Fruit fly (Drosophila melanogaster) whole organism, embryonic: ENCODE measurements around the gene CG5644.
A peak's percentile ranks its signal among the peaks of the same experiment; 100 is the strongest.

ENCODE experiments used
- CG10274 ChIP-seq: fragments of 200-800 bp; sonication (Bioruptor generic); optimal IDR thresholded peaks from 3 replicates; lab custom pipeline; 2017; ENCODE audit warnings: missing biosample characterization, mild to moderate bottlenecking, missing genetic modification characterization
- CG11085 ChIP-seq: fragments of 200-800 bp; sonication (Bioruptor generic); IDR thresholded peaks from 2 replicates; pipeline ENCODE4 v1.3.6; 2022; ENCODE audit warnings: missing biosample characterization, missing genetic modification characterization
- CG11560 ChIP-seq: fragments of 200-800 bp; sonication (Bioruptor generic); IDR thresholded peaks from 3 replicates; pipeline ENCODE4 v1.3.6; 2022; ENCODE audit warnings: missing biosample characterization, missing genetic modification characterization
- CG12236 ChIP-seq: fragments of 200-800 bp; sonication (Bioruptor generic); optimal IDR thresholded peaks from 2 replicates; lab custom pipeline; 2016; ENCODE audit warnings: missing biosample characterization, missing genetic modification characterization
- CG12744 ChIP-seq: fragments of 200-800 bp; sonication (Bioruptor generic); optimal IDR thresholded peaks from 2 replicates; lab custom pipeline; 2016; ENCODE audit warnings: missing biosample characterization, missing genetic modification characterization
- CG14014 ChIP-seq: fragments of 200-800 bp; sonication (Bioruptor generic); IDR thresholded peaks from 2 replicates; pipeline ENCODE4 v1.3.6; 2022; ENCODE audit warnings: missing biosample characterization, missing genetic modification characterization
- CG14860 ChIP-seq: fragments of 200-800 bp; sonication (Bioruptor generic); IDR thresholded peaks from 3 replicates; pipeline ENCODE4 v1.3.6; 2022; ENCODE audit warnings: missing biosample characterization, missing genetic modification characterization; ENCODE audit not compliant: partially characterized antibody
- CG15073 ChIP-seq: fragments of 200-800 bp; sonication (Bioruptor generic); optimal IDR thresholded peaks from 2 replicates; lab custom pipeline; 2016; ENCODE audit warnings: missing biosample characterization, missing genetic modification characterization
- CG15696 ChIP-seq: fragments of 200-800 bp; sonication (Bioruptor generic); optimal IDR thresholded peaks from 2 replicates; lab custom pipeline; 2019; ENCODE audit warnings: missing biosample characterization, mild to moderate bottlenecking, missing genetic modification characterization, moderate library complexity
- CG1602 ChIP-seq: fragments of 200-800 bp; sonication (Bioruptor generic); optimal IDR thresholded peaks from 3 replicates; lab custom pipeline; 2016; ENCODE audit warnings: missing biosample characterization, missing genetic modification characterization
- CG16863 ChIP-seq: fragments of 200-800 bp; sonication (Bioruptor generic); optimal IDR thresholded peaks from 3 replicates; lab custom pipeline; 2016; ENCODE audit warnings: missing biosample characterization, missing genetic modification characterization
- CG1792 ChIP-seq: fragments of 200-800 bp; sonication (Bioruptor generic); optimal IDR thresholded peaks from 2 replicates; lab custom pipeline; 2016; ENCODE audit warnings: missing biosample characterization, missing genetic modification characterization
- CG1832 ChIP-seq: fragments of 200-800 bp; sonication (Bioruptor generic); optimal IDR thresholded peaks from 2 replicates; lab custom pipeline; 2017; ENCODE audit warnings: missing biosample characterization, mild to moderate bottlenecking, missing genetic modification characterization, inconsistent platforms
- CG18476 ChIP-seq: fragments of 200-800 bp; sonication (Bioruptor generic); optimal IDR thresholded peaks from 2 replicates; lab custom pipeline; 2016; ENCODE audit warnings: missing biosample characterization, mild to moderate bottlenecking, missing genetic modification characterization
- CG5245 ChIP-seq: fragments of 200-800 bp; sonication (Bioruptor generic); optimal IDR thresholded peaks from 3 replicates; lab custom pipeline; 2016; ENCODE audit warnings: missing biosample characterization, missing genetic modification characterization
- CG6654 ChIP-seq: fragments of 200-800 bp; sonication (Bioruptor generic); optimal IDR thresholded peaks from 2 replicates; lab custom pipeline; 2017; ENCODE audit warnings: missing biosample characterization, mild to moderate bottlenecking, missing genetic modification characterization
- CG6683 ChIP-seq: fragments of 200-800 bp; sonication (Bioruptor generic); optimal IDR thresholded peaks from 2 replicates; lab custom pipeline; 2017; ENCODE audit warnings: missing biosample characterization, mild to moderate bottlenecking, missing genetic modification characterization, missing genetic modification reagents
- CG7556 ChIP-seq: fragments of 200-800 bp; sonication (Bioruptor generic); optimal IDR thresholded peaks from 2 replicates; lab custom pipeline; 2017; ENCODE audit warnings: missing biosample characterization, mild to moderate bottlenecking, missing genetic modification characterization
- CG9797 ChIP-seq: fragments of 200-800 bp; sonication (Bioruptor generic); optimal IDR thresholded peaks from 3 replicates; lab custom pipeline; 2018; ENCODE audit warnings: missing biosample characterization, mild to moderate bottlenecking, missing genetic modification characterization
- CHES-1-like ChIP-seq: fragments of 200-800 bp; sonication (Bioruptor generic); optimal IDR thresholded peaks from 2 replicates; lab custom pipeline; 2016; ENCODE audit warnings: missing biosample characterization, missing genetic modification characterization
- CTCF ChIP-seq: fragments of 200-800 bp; sonication (Bioruptor generic); optimal IDR thresholded peaks from 2 replicates; lab custom pipeline; 2017; ENCODE audit warnings: missing biosample characterization, mild to moderate bottlenecking, missing genetic modification characterization, moderate library complexity
- D ChIP-seq, 2 experiments: fragments of 200-800 bp in 1 of 2; fragments of >200 bp in 1 of 2; sonication (Bioruptor generic) in 1 of 2; optimal IDR thresholded peaks; 2 replicates in 1 of 2; 3 replicates in 1 of 2; lab custom pipeline; 2017; ENCODE audit warnings: mild to moderate bottlenecking in 1 of 2, missing biosample characterization in 1 of 2, missing genetic modification characterization in 1 of 2, missing genetic modification reagents in 1 of 2
- D19A ChIP-seq: fragments of 200-800 bp; optimal IDR thresholded peaks from 3 replicates; lab custom pipeline; 2019; ENCODE audit warnings: missing biosample characterization, mild to moderate bottlenecking, missing genetic modification characterization, moderate library complexity
- Ets65A ChIP-seq: fragments of 200-800 bp; sonication (Bioruptor generic); peaks from one replicate; lab custom pipeline; 2016; ENCODE audit warnings: missing biosample characterization, missing genetic modification characterization
- Fer3 ChIP-seq: fragments of 200-800 bp; sonication (Bioruptor generic); optimal IDR thresholded peaks from 2 replicates; lab custom pipeline; 2018; ENCODE audit warnings: missing biosample characterization, mild to moderate bottlenecking, missing genetic modification characterization, moderate library complexity
- MTF-1 ChIP-seq: fragments of 200-800 bp; sonication (Bioruptor generic); optimal IDR thresholded peaks from 2 replicates; lab custom pipeline; 2018; ENCODE audit warnings: missing biosample characterization, mild to moderate bottlenecking, missing genetic modification characterization, borderline replicate concordance
- Nf-YA ChIP-seq: fragments of 200-800 bp; sonication (Bioruptor generic); IDR thresholded peaks from 2 replicates; pipeline ENCODE4 v1.3.6; 2022; ENCODE audit warnings: missing biosample characterization, missing genetic modification characterization
- Opbp ChIP-seq: fragments of 200-800 bp; sonication (Bioruptor generic); IDR thresholded peaks from 3 replicates; pipeline ENCODE4 v1.3.6; 2022; ENCODE audit warnings: missing biosample characterization, missing genetic modification characterization; ENCODE audit not compliant: partially characterized antibody
- Sin3A ChIP-seq: fragments of >200 bp; optimal IDR thresholded peaks from 2 replicates; lab custom pipeline; 2018
- Xrp1 ChIP-seq: fragments of 200-800 bp; sonication (Bioruptor generic); IDR thresholded peaks from 2 replicates; pipeline ENCODE4 v1.3.6; 2022; ENCODE audit warnings: missing biosample characterization, missing genetic modification characterization
- YL-1 ChIP-seq: fragments of 200-800 bp; sonication (Bioruptor generic); optimal IDR thresholded peaks from 3 replicates; lab custom pipeline; 2017; ENCODE audit warnings: missing biosample characterization, mild to moderate bottlenecking, missing genetic modification characterization
- chinmo ChIP-seq: fragments of 200-800 bp; sonication (Bioruptor generic); IDR thresholded peaks from 4 replicates; pipeline ENCODE4 v1.3.6; 2022; ENCODE audit warnings: missing biosample characterization, missing genetic modification characterization; ENCODE audit not compliant: partially characterized antibody
- dan ChIP-seq: fragments of 200-800 bp; sonication (Bioruptor generic); IDR thresholded peaks from 2 replicates; pipeline ENCODE4 v1.3.6; 2022; ENCODE audit warnings: missing biosample characterization, missing genetic modification characterization
- ems ChIP-seq: fragments of 200-800 bp; sonication (Bioruptor generic); optimal IDR thresholded peaks from 3 replicates; lab custom pipeline; 2016; ENCODE audit warnings: missing biosample characterization, missing genetic modification characterization
- fd102C ChIP-seq: fragments of 200-800 bp; sonication (Bioruptor generic); optimal IDR thresholded peaks from 2 replicates; lab custom pipeline; 2018; ENCODE audit warnings: missing biosample characterization, mild to moderate bottlenecking, missing genetic modification characterization, moderate library complexity
- fru ChIP-seq: fragments of >200 bp; optimal IDR thresholded peaks from 2 replicates; lab custom pipeline; 2017
- ham ChIP-seq: fragments of 200-800 bp; sonication (Bioruptor generic); IDR thresholded peaks from 2 replicates; pipeline ENCODE4 v1.3.6; 2022; ENCODE audit warnings: missing biosample characterization, missing genetic modification characterization
- hbn ChIP-seq: fragments of 200-800 bp; sonication (Bioruptor generic); IDR thresholded peaks from 2 replicates; pipeline ENCODE4 v1.3.6; 2022; ENCODE audit warnings: missing biosample characterization, missing genetic modification characterization; ENCODE audit not compliant: partially characterized antibody
- lab ChIP-seq: fragments of 200-800 bp; sonication (Bioruptor generic); optimal IDR thresholded peaks from 3 replicates; lab custom pipeline; 2017; ENCODE audit warnings: missing biosample characterization, missing genetic modification characterization, mild to moderate bottlenecking, moderate library complexity, missing genetic modification reagents
- pita ChIP-seq: fragments of 200-800 bp; sonication (Bioruptor generic); optimal IDR thresholded peaks from 2 replicates; lab custom pipeline; 2017; ENCODE audit warnings: missing biosample characterization, mild to moderate bottlenecking, missing genetic modification characterization
- pnt ChIP-seq: fragments of 200-800 bp; sonication (Bioruptor generic); optimal IDR thresholded peaks from 3 replicates; lab custom pipeline; 2016; ENCODE audit warnings: missing biosample characterization, missing genetic modification characterization
- pros ChIP-seq: fragments of 200-800 bp; sonication (Bioruptor generic); optimal IDR thresholded peaks from 3 replicates; lab custom pipeline; 2019; ENCODE audit warnings: missing biosample characterization, mild to moderate bottlenecking, missing genetic modification characterization, moderate library complexity
- pzg ChIP-seq: fragments of 200-800 bp; sonication (Bioruptor generic); optimal IDR thresholded peaks from 3 replicates; lab custom pipeline; 2018; ENCODE audit warnings: missing biosample characterization, mild to moderate bottlenecking, missing genetic modification characterization, moderate library complexity
- shn ChIP-seq: fragments of 200-800 bp; sonication (Bioruptor generic); optimal IDR thresholded peaks from 3 replicates; lab custom pipeline; 2016; ENCODE audit warnings: missing biosample characterization, missing genetic modification characterization
- sim ChIP-seq: fragments of 200-800 bp; sonication (Bioruptor generic); IDR thresholded peaks from 2 replicates; pipeline ENCODE4 v1.3.6; 2022; ENCODE audit warnings: missing biosample characterization, missing genetic modification characterization
- stc ChIP-seq: fragments of 200-800 bp; sonication (Bioruptor generic); IDR thresholded peaks from 2 replicates; pipeline ENCODE4 v1.3.6; 2022; ENCODE audit warnings: missing biosample characterization, missing genetic modification characterization
- tll ChIP-seq, 2 experiments: fragments of 200-800 bp in 1 of 2; fragments of >200 bp in 1 of 2; sonication (Bioruptor generic) in 1 of 2; optimal IDR thresholded peaks; 2 replicates each; lab custom pipeline; 2017 to 2019; ENCODE audit warnings: missing biosample characterization in 2 of 2, missing genetic modification characterization in 2 of 2, mild to moderate bottlenecking in 1 of 2, moderate library complexity in 1 of 2
- ttk ChIP-seq: fragments of 200-800 bp; sonication (Bioruptor generic); IDR thresholded peaks from 2 replicates; pipeline ENCODE4 v2.1.2; 2022; ENCODE audit warnings: missing biosample characterization, missing genetic modification characterization
- unc-4 ChIP-seq: fragments of 200-800 bp; sonication (Bioruptor generic); IDR thresholded peaks from 2 replicates; pipeline ENCODE4 v1.3.6; 2022; ENCODE audit warnings: missing biosample characterization, missing genetic modification characterization; ENCODE audit not compliant: partially characterized antibody

Gene CG5644

DNA sequence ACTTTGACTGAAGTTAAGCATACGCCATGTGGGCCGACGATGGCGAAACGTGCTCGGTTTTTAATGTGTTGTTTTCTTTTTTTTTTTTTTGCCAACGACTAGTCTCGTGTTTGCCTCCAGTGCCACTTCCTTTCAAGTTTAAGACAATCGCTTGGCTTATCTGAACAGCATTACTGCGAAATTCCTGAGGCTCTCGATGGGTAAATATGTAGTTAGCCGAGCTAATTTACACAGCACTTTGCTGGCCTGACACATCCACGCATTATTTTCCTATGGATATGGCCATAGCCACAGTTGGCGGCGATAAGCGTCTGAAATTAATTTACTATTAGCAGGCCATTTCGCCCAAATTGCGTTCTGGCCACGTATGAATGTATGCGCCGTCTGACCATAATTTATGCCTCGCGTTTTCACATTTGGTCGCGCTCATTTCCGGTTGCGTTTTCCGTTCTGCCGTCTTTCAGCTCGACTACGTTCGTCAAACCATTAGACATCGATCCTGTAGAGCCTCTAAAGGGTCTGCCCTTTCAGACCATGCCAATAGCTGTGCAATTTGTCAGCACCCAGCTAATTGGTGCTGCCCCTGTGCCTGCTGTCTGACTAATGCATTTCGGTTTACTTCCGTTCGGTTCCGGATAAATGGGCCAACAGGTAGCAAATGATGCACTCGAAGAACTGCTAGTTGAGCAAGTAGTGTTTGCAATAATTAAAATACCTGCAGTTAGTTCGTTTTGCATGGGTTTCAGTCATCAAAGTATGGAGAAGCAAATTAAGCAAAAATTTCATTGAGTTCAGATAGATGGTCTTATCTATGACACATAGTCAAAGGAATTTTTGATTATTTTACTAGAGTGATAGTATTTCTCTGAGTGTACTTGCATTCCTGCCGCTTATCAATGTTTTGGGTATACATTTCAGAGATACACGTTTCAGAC is 41.0 kb upstream of the CG5644 start (continued):
- no peak for TF ChIP-seq CG16863 (GFP tag; lab: Kevin White, UChicago)
- TF ChIP-seq D19A (tag; lab: Kevin White, UChicago) = no peak
- TF ChIP-seq CG6654 = no peak
- no peak for TF ChIP-seq unc-4
- TF ChIP-seq tll (GFP tag; optimal IDR thresholded peaks at IDR 0.05; lab: Kevin White, UChicago) = peak; percentile 3 to 72
- TF ChIP-seq ems = no peak
- no peak for TF ChIP-seq hbn
- no peak for TF ChIP-seq D (optimal IDR thresholded peaks at IDR 0.05; lab: Kevin White, UChicago)
- no peak for TF ChIP-seq D (GFP tag; optimal IDR thresholded peaks at IDR 0.05; lab: Kevin White, UChicago)
- no peak for TF ChIP-seq pnt (GFP tag; lab: Kevin White, UChicago)
- TF ChIP-seq shn (GFP tag; lab: Kevin White, UChicago) = no peak
- no peak for TF ChIP-seq CG7556 (GFP tag; lab: Kevin White, UChicago)
- no peak for TF ChIP-seq YL-1 (GFP tag; lab: Kevin White, UChicago)
- peak; percentile 33 for TF ChIP-seq Ets65A (GFP tag; lab: Kevin White, UChicago)
- no peak for TF ChIP-seq CG12236 (GFP tag; lab: Kevin White, UChicago)
- TF ChIP-seq CG11085 (GFP tag; lab: Robert Waterston, UW) = no peak
- no peak for TF ChIP-seq CG1792 (GFP tag; lab: Kevin White, UChicago)
- TF ChIP-seq dan = no peak
- no peak for TF ChIP-seq chinmo
- no peak for TF ChIP-seq Nf-YA (GFP tag; lab: Robert Waterston, UW)
- no peak for TF ChIP-seq pros (GFP tag; lab: Kevin White, UChicago)
- TF ChIP-seq ham (GFP tag; lab: Robert Waterston, UW) = no peak
- no peak for TF ChIP-seq CG6683
- no peak for TF ChIP-seq Sin3A (lab: Kevin White, UChicago)
- TF ChIP-seq CG18476 = no peak
- no peak for TF ChIP-seq CG10274
- no peak for TF ChIP-seq CG14860
- TF ChIP-seq CG12744 = no peak
- TF ChIP-seq sim (GFP tag; lab: Robert Waterston, UW) = no peak
- no peak for TF ChIP-seq CG15073 (GFP tag; lab: Kevin White, UChicago)
- no peak for TF ChIP-seq Opbp (GFP tag; lab: Robert Waterston, UW)
- no peak for TF ChIP-seq stc (GFP tag; lab: Robert Waterston, UW)
- TF ChIP-seq CG15696 (tag; lab: Kevin White, UChicago) = peak; percentile 51
- no peak for TF ChIP-seq pzg (GFP tag; lab: Kevin White, UChicago)
- TF ChIP-seq ttk (GFP tag; lab: Robert Waterston, UW) = no peak
- TF ChIP-seq fd102C = peak; percentile 66
- no peak for TF ChIP-seq CG11560
- no peak for TF ChIP-seq Fer3 (tag; lab: Kevin White, UChicago)
- no peak for TF ChIP-seq CG9797 (GFP tag; lab: Kevin White, UChicago)
- TF ChIP-seq CHES-1-like (GFP tag; lab: Kevin White, UChicago) = no peak
- TF ChIP-seq CG14014 = no peak
- TF ChIP-seq MTF-1 (GFP tag; lab: Kevin White, UChicago) = no peak
- no peak for TF ChIP-seq CG5245
- TF ChIP-seq CG1602 (GFP tag; lab: Kevin White, UChicago) = no peak
- no peak for TF ChIP-seq CG1832 (GFP tag; lab: Kevin White, UChicago)
- peak; percentile 25; the same call in 1 of the 2 replicates for TF ChIP-seq Xrp1
- TF ChIP-seq lab (GFP tag; lab: Kevin White, UChicago) = peak; percentile 51
- no peak for TF ChIP-seq fru (lab: Kevin White, UChicago)
- no peak for TF ChIP-seq CTCF (GFP tag; lab: Kevin White, UChicago)
- TF ChIP-seq pita (GFP tag; lab: Kevin White, UChicago) = no peak
